Worm (Caenorhabditis elegans): Measurements from ENCODE around the gene T22B7.4.

T22B7.4 gene

ce11 chrX:5628432-5628977 lies 12.7 kb downstream of the T22B7.4 start (continued):
- 0 out of 2 replicates have a peak, but pooled peaks have one; percentile 44 for TF ChIP-seq php-3 (GFP tag; IDR thresholded peaks at IDR 0.05)
- TF ChIP-seq hlh-30 (tag; optimal IDR thresholded peaks at IDR 0.05; ENCODE audit: insufficient read depth): peak; percentile 60
- TF ChIP-seq fkh-10 (GFP tag; optimal IDR thresholded peaks at IDR 0.05): no peak
- no peak for TF ChIP-seq zfp-2 (tag; optimal IDR thresholded peaks at IDR 0.05)
- TF ChIP-seq mdt-29 (GFP tag; IDR thresholded peaks at IDR 0.05): no peak
- no peak for TF ChIP-seq F37D6.2 (tag; optimal IDR thresholded peaks at IDR 0.05)
- no peak for TF ChIP-seq mxl-2 (GFP tag; conservative IDR thresholded peaks at IDR 0.05)
- TF ChIP-seq snpc-1.2 (GFP tag; IDR thresholded peaks at IDR 0.05): no peak
- no peak for TF ChIP-seq F49E8.2 (tag; optimal IDR thresholded peaks at IDR 0.05; ENCODE audit: borderline replicate concordance)
- no peak for TF ChIP-seq ceh-44 (GFP tag; IDR thresholded peaks at IDR 0.05)
- TF ChIP-seq lir-3 (tag; optimal IDR thresholded peaks at IDR 0.05): no peak
- TF ChIP-seq F10B5.3 (tag; optimal IDR thresholded peaks at IDR 0.05): no peak
- no peak for TF ChIP-seq D1046.2 (GFP tag; IDR thresholded peaks at IDR 0.05)
- no peak for TF ChIP-seq nhr-77 (tag; optimal IDR thresholded peaks at IDR 0.05)
- TF ChIP-seq rbr-2 (tag; optimal IDR thresholded peaks at IDR 0.05): no peak
- no peak for TF ChIP-seq nhr-111 (GFP tag; optimal IDR thresholded peaks at IDR 0.05)
- TF ChIP-seq F44E2.7 (GFP tag; IDR thresholded peaks at IDR 0.05): no peak
- TF ChIP-seq Y5F2A.4 (GFP tag; optimal IDR thresholded peaks at IDR 0.05): no peak
- TF ChIP-seq nhr-76 (tag; optimal IDR thresholded peaks at IDR 0.05): no peak
- no peak for TF ChIP-seq nhr-102 (tag; optimal IDR thresholded peaks at IDR 0.05)
- TF ChIP-seq nhr-42 (GFP tag; IDR thresholded peaks at IDR 0.05): no peak
- peak; percentile 78 for TF ChIP-seq mxl-3 (GFP tag; optimal IDR thresholded peaks at IDR 0.05)
- TF ChIP-seq saeg-2 (GFP tag; IDR thresholded peaks at IDR 0.05): no peak
- no peak for TF ChIP-seq jun-1 (tag; optimal IDR thresholded peaks at IDR 0.05)
- TF ChIP-seq zip-11 (GFP tag; IDR thresholded peaks at IDR 0.05): no peak
- no peak for TF ChIP-seq spr-3 (GFP tag; optimal IDR thresholded peaks at IDR 0.05)
- no peak for TF ChIP-seq nhr-11 (tag; optimal IDR thresholded peaks at IDR 0.05)
- TF ChIP-seq lin-15B (tag; optimal IDR thresholded peaks at IDR 0.05): no peak
- no peak for TF ChIP-seq nhr-25 (tag; optimal IDR thresholded peaks at IDR 0.05; ENCODE audit: borderline replicate concordance, insufficient read depth)
- no peak for TF ChIP-seq Y75B8A.6 (GFP tag; IDR thresholded peaks at IDR 0.05)
- TF ChIP-seq hif-1 (tag; optimal IDR thresholded peaks at IDR 0.05): no peak
- TF ChIP-seq egl-43 (GFP tag; IDR thresholded peaks at IDR 0.05): no peak

- TF ChIP-seq mdt-29 (GFP tag; IDR thresholded peaks at IDR 0.05) (no peak), Y5F2A.4 (GFP tag; optimal IDR thresholded peaks at IDR 0.05) (no peak), madf-5 (GFP tag; IDR thresholded peaks at IDR 0.05) (no peak), vab-7 (GFP tag; IDR thresholded peaks at IDR 0.05) (no peak), unc-62 (GFP tag; optimal IDR thresholded peaks at IDR 0.05 in 1 of 2) (peak in 1 of 2 experiments; percentile 91), unc-62 (tag; optimal IDR thresholded peaks at IDR 0.05) (no peak), tag-97 (GFP tag; IDR thresholded peaks at IDR 0.05) (no peak), zag-1 (tag; optimal IDR thresholded peaks at IDR 0.05) (no peak)
These were observed 19.4 kb downstream of the T22B7.4 start for ce11 chrX:5621793-5622192.

ce11 chrX:5616000-5616399 lies 25.2 kb downstream of the T22B7.4 start:
- no peak for TF ChIP-seq nhr-6 (tag; optimal IDR thresholded peaks at IDR 0.05)
- TF ChIP-seq unc-62 (GFP tag; optimal IDR thresholded peaks at IDR 0.05 in 1 of 2): peak in 1 of 2 experiments; percentile 94
- TF ChIP-seq unc-62 (tag; optimal IDR thresholded peaks at IDR 0.05): no peak
- no peak for TF ChIP-seq hif-1 (tag; optimal IDR thresholded peaks at IDR 0.05)

All from whole organism, L4 larva.